Fruit fly (Drosophila melanogaster): ENCODE data around the gene santa-maria.

santa-maria gene

DNA sequence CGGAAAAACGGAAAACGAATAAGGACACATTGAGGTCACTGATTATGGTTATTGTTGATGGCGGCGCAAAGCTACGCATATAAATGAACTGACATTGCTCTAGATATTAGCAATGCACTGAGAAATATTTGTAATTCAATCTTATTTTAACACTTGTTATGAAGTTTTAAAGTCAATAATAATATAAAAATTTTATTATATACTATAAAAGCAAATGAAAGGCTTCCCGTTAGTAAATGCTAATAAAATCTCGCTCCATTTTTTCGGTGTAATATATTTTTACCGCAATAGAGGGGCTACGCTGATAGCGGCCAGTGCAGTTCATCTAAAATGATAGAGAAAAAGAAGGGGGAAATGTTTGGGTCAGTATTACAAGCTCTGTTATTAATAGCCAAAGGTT, 40.9 kb upstream of the santa-maria start (continued):
- TF ChIP-seq nerfin-2 (GFP tag; IDR thresholded peaks at IDR 0.05; ENCODE audit: partially characterized antibody), result no peak
- no peak for TF ChIP-seq BEAF-32 (GFP tag; optimal IDR thresholded peaks at IDR 0.05)
- TF ChIP-seq gsb-n (tag; optimal IDR thresholded peaks at IDR 0.05), result no peak
- no peak for TF ChIP-seq tna (GFP tag; IDR thresholded peaks at IDR 0.05; ENCODE audit: partially characterized antibody)
- no peak for TF ChIP-seq HHEX (GFP tag; optimal IDR thresholded peaks at IDR 0.05)
- TF ChIP-seq CG2712 (tag; optimal IDR thresholded peaks at IDR 0.05), result peak; percentile 79
- no peak for TF ChIP-seq CG3838 (GFP tag; optimal IDR thresholded peaks at IDR 0.05)
- no peak for TF ChIP-seq CG1024 (GFP tag; IDR thresholded peaks at IDR 0.05)
- TF ChIP-seq CG3726 (GFP tag; IDR thresholded peaks at IDR 0.05), result no peak
- no peak for TF ChIP-seq dan (GFP tag; IDR thresholded peaks at IDR 0.05)
- TF ChIP-seq en (GFP tag; optimal IDR thresholded peaks at IDR 0.05), result no peak
- TF ChIP-seq Ssrp (tag; optimal IDR thresholded peaks at IDR 0.05), result peak; percentile 48
- no peak for TF ChIP-seq CG31388 (GFP tag; optimal IDR thresholded peaks at IDR 0.05)
- peak; percentile 11; the same call in 1 of the 2 replicates for TF ChIP-seq onecut (GFP tag; IDR thresholded peaks at IDR 0.05)
- no peak for TF ChIP-seq wdn (GFP tag; IDR thresholded peaks at IDR 0.05)
- TF ChIP-seq lbe (GFP tag; optimal IDR thresholded peaks at IDR 0.05), result no peak
- no peak for TF ChIP-seq pnt (GFP tag; optimal IDR thresholded peaks at IDR 0.05)
- no peak for TF ChIP-seq mld (GFP tag; IDR thresholded peaks at IDR 0.05; ENCODE audit: partially characterized antibody)
- no peak for TF ChIP-seq danr (GFP tag; IDR thresholded peaks at IDR 0.05)
- no peak for TF ChIP-seq bigmax (GFP tag; optimal IDR thresholded peaks at IDR 0.05)
- TF ChIP-seq Hr3 (GFP tag; optimal IDR thresholded peaks at IDR 0.05), result peak; percentile 37
- no peak for TF ChIP-seq salm (tag; optimal IDR thresholded peaks at IDR 0.05)
- peak; percentile 81 for TF ChIP-seq gem (tag; optimal IDR thresholded peaks at IDR 0.05)
- no peak for TF ChIP-seq Eip74EF (GFP tag; optimal IDR thresholded peaks at IDR 0.05)
- TF ChIP-seq her (GFP tag; optimal IDR thresholded peaks at IDR 0.05), result no peak
- TF ChIP-seq Dad (GFP tag; optimal IDR thresholded peaks at IDR 0.05), result no peak
- no peak for TF ChIP-seq ewg (GFP tag; optimal IDR thresholded peaks at IDR 0.05)
- no peak for TF ChIP-seq CG6175 (GFP tag; IDR thresholded peaks at IDR 0.05)
- TF ChIP-seq CG3847 (GFP tag; IDR thresholded peaks at IDR 0.05), result peak; percentile 25; the same call in 1 of the 2 replicates
- TF ChIP-seq Six4 (GFP tag; optimal IDR thresholded peaks at IDR 0.05), result peak; percentile 42
- TF ChIP-seq Stat92E (GFP tag; optimal IDR thresholded peaks at IDR 0.05), result no peak
- no peak for TF ChIP-seq CG2202 (tag; optimal IDR thresholded peaks at IDR 0.05)
- TF ChIP-seq Awh (GFP tag; IDR thresholded peaks at IDR 0.05), result peak; percentile 52; the same call in 1 of the 2 replicates
- TF ChIP-seq lmd (GFP tag; IDR thresholded peaks at IDR 0.05), result peak; percentile 71
- no peak for TF ChIP-seq Hmx (GFP tag; optimal IDR thresholded peaks at IDR 0.05)
- TF ChIP-seq Lim3 (GFP tag; IDR thresholded peaks at IDR 0.05), result no peak
- TF ChIP-seq CG9437 (GFP tag; optimal IDR thresholded peaks at IDR 0.05), result peak; percentile 3
- TF ChIP-seq ham (GFP tag; IDR thresholded peaks at IDR 0.05), result no peak
- TF ChIP-seq scrt (GFP tag; optimal IDR thresholded peaks at IDR 0.05), result no peak
- TF ChIP-seq CG7928 (GFP tag; optimal IDR thresholded peaks at IDR 0.05), result no peak
- TF ChIP-seq CG10959 (GFP tag; IDR thresholded peaks at IDR 0.05), result no peak
- peak; percentile 81 for TF ChIP-seq dmrt99B (tag; optimal IDR thresholded peaks at IDR 0.05)
- peak; percentile 42 for TF ChIP-seq CG13775 (GFP tag; optimal IDR thresholded peaks at IDR 0.05)
